Fruit fly (Drosophila melanogaster) whole organism, prepupa: ENCODE measurements around the gene run.

Experiments
- Blimp-1 ChIP-seq: fragments of 200-800 bp; sonication (Bioruptor generic); optimal IDR thresholded peaks from 3 replicates; lab custom pipeline; 2017; ENCODE audit warnings: missing biosample characterization, missing genetic modification characterization, mild to moderate bottlenecking, moderate library complexity, missing genetic modification reagents
- CG11294 ChIP-seq: fragments of 200-800 bp; sonication (Bioruptor generic); IDR thresholded peaks from 2 replicates; pipeline ENCODE4 v1.3.6; 2022; ENCODE audit warnings: missing biosample characterization, missing genetic modification characterization
- CG11762 ChIP-seq: fragments of 200-800 bp; sonication (Bioruptor generic); optimal IDR thresholded peaks from 3 replicates; lab custom pipeline; 2016; ENCODE audit warnings: missing biosample characterization, missing genetic modification characterization; ENCODE audit not compliant: insufficient read depth
- CG15336 ChIP-seq: fragments of 200-800 bp; sonication (Bioruptor generic); IDR thresholded peaks from 2 replicates; pipeline ENCODE4 v1.3.6; 2022; ENCODE audit warnings: missing biosample characterization, missing genetic modification characterization
- CG1621 ChIP-seq: fragments of 200-800 bp; sonication (Bioruptor generic); optimal IDR thresholded peaks from 3 replicates; lab custom pipeline; 2018; ENCODE audit warnings: missing biosample characterization, mild to moderate bottlenecking, missing genetic modification characterization
- CG16779 ChIP-seq: fragments of 200-800 bp; sonication (Bioruptor generic); optimal IDR thresholded peaks from 3 replicates; lab custom pipeline; 2017; ENCODE audit warnings: missing biosample characterization, mild to moderate bottlenecking, missing genetic modification characterization
- CG3919 ChIP-seq: fragments of 200-800 bp; sonication (Bioruptor generic); optimal IDR thresholded peaks from 3 replicates; lab custom pipeline; 2016; ENCODE audit warnings: missing biosample characterization, missing genetic modification characterization
- CG4318 ChIP-seq: fragments of 200-800 bp; sonication (Bioruptor generic); optimal IDR thresholded peaks from 3 replicates; lab custom pipeline; 2017; ENCODE audit warnings: missing biosample characterization, mild to moderate bottlenecking, missing genetic modification characterization
- CG6276 ChIP-seq: fragments of 200-800 bp; sonication (Bioruptor generic); optimal IDR thresholded peaks from 2 replicates; lab custom pipeline; 2017; ENCODE audit warnings: missing biosample characterization, mild to moderate bottlenecking, missing genetic modification characterization
- CG6792 ChIP-seq: fragments of 200-800 bp; sonication (Bioruptor generic); optimal IDR thresholded peaks from 3 replicates; lab custom pipeline; 2016; ENCODE audit warnings: missing biosample characterization, missing genetic modification characterization
- CG8119 ChIP-seq: fragments of 200-800 bp; sonication (Bioruptor generic); IDR thresholded peaks from 3 replicates; pipeline ENCODE4 v1.3.6; 2022; ENCODE audit warnings: missing biosample characterization, missing genetic modification characterization
- CG8632 ChIP-seq: fragments of 200-800 bp; sonication (Bioruptor generic); optimal IDR thresholded peaks from 3 replicates; lab custom pipeline; 2016; ENCODE audit warnings: missing biosample characterization, missing genetic modification characterization
- Eip75B ChIP-seq: fragments of 200-800 bp; sonication (Bioruptor generic); optimal IDR thresholded peaks from 3 replicates; lab custom pipeline; 2016; ENCODE audit warnings: missing biosample characterization, missing genetic modification characterization
- Eip78C ChIP-seq: fragments of 200-800 bp; sonication (Bioruptor generic); peaks from one replicate; lab custom pipeline; 2016; ENCODE audit warnings: missing biosample characterization, missing genetic modification characterization
- Eip93F ChIP-seq: fragments of 200-800 bp; sonication (Bioruptor generic); optimal IDR thresholded peaks from 2 replicates; lab custom pipeline; 2016; ENCODE audit warnings: missing biosample characterization, mild to moderate bottlenecking, missing genetic modification characterization
- Ets96B ChIP-seq: fragments of 200-800 bp; optimal IDR thresholded peaks from 2 replicates; lab custom pipeline; 2019; ENCODE audit warnings: missing biosample characterization, mild to moderate bottlenecking, missing genetic modification characterization, moderate library complexity
- Lpt ChIP-seq: fragments of 200-800 bp; sonication (Bioruptor generic); optimal IDR thresholded peaks from 3 replicates; lab custom pipeline; 2016; ENCODE audit warnings: missing biosample characterization, missing genetic modification characterization
- Met ChIP-seq: fragments of 200-800 bp; sonication (Bioruptor generic); optimal IDR thresholded peaks from 3 replicates; lab custom pipeline; 2016; ENCODE audit warnings: missing biosample characterization, missing genetic modification characterization
- OdsH ChIP-seq: fragments of 200-800 bp; sonication (Bioruptor generic); optimal IDR thresholded peaks from 3 replicates; lab custom pipeline; 2016; ENCODE audit warnings: missing biosample characterization, missing genetic modification characterization
- Sox102F ChIP-seq: fragments of 200-800 bp; sonication (Bioruptor generic); optimal IDR thresholded peaks from 2 replicates; lab custom pipeline; 2016; ENCODE audit warnings: missing biosample characterization, mild to moderate bottlenecking, missing genetic modification characterization
- Sox14 ChIP-seq: fragments of 200-800 bp; sonication (Bioruptor generic); optimal IDR thresholded peaks from 3 replicates; lab custom pipeline; 2016; ENCODE audit warnings: missing biosample characterization, missing genetic modification characterization
- Sox15 ChIP-seq: fragments of 200-800 bp; sonication (Bioruptor generic); optimal IDR thresholded peaks from 3 replicates; lab custom pipeline; 2016; ENCODE audit warnings: missing biosample characterization, missing genetic modification characterization
- achi ChIP-seq: fragments of 200-800 bp; sonication (Bioruptor generic); optimal IDR thresholded peaks from 3 replicates; lab custom pipeline; 2016; ENCODE audit warnings: missing biosample characterization, missing genetic modification characterization
- cyc ChIP-seq: fragments of 200-800 bp; sonication (Bioruptor generic); optimal IDR thresholded peaks from 3 replicates; lab custom pipeline; 2016; ENCODE audit warnings: missing biosample characterization, missing genetic modification characterization
- eg ChIP-seq: fragments of 200-800 bp; sonication (Bioruptor generic); IDR thresholded peaks from 3 replicates; pipeline ENCODE4 v1.3.6; 2022; ENCODE audit warnings: missing biosample characterization, missing genetic modification characterization
- esn ChIP-seq: fragments of 200-800 bp; sonication (Bioruptor generic); optimal IDR thresholded peaks from 2 replicates; lab custom pipeline; 2016; ENCODE audit warnings: missing biosample characterization, mild to moderate bottlenecking, missing genetic modification characterization, moderate library complexity
- fkh ChIP-seq: fragments of 200-800 bp; sonication (Bioruptor generic); optimal IDR thresholded peaks from 3 replicates; lab custom pipeline; 2017; ENCODE audit warnings: missing biosample characterization, mild to moderate bottlenecking, missing genetic modification characterization, moderate library complexity
- lz ChIP-seq: fragments of 200-800 bp; sonication (Bioruptor generic); optimal IDR thresholded peaks from 3 replicates; lab custom pipeline; 2016; ENCODE audit warnings: missing biosample characterization, missing genetic modification characterization
- pdm3 ChIP-seq: fragments of 200-800 bp; sonication (Bioruptor generic); optimal IDR thresholded peaks from 3 replicates; lab custom pipeline; 2016; ENCODE audit warnings: missing biosample characterization, missing genetic modification characterization
- salr ChIP-seq, 2 experiments: fragments of 200-800 bp; sonication (Bioruptor generic); optimal IDR thresholded peaks; 3 replicates each; lab custom pipeline; 2016 to 2018; ENCODE audit warnings: missing biosample characterization in 2 of 2, missing genetic modification characterization in 2 of 2, mild to moderate bottlenecking in 1 of 2
- svp ChIP-seq: fragments of 200-800 bp; sonication (Bioruptor generic); peaks from one replicate; lab custom pipeline; 2016; ENCODE audit warnings: missing biosample characterization, missing genetic modification characterization
- topi ChIP-seq: fragments of 200-800 bp; sonication (Bioruptor generic); optimal IDR thresholded peaks from 3 replicates; lab custom pipeline; 2016; ENCODE audit warnings: missing biosample characterization, missing genetic modification characterization

The run gene

dm6 chrX:20735910-20736483 is 45.5 kb downstream of the run start, which contains the start of gene CG1324:
TSS of gene CG1324 (minus strand) at chrX:20735960.
- no peak for TF ChIP-seq Sox14 (GFP tag; lab: Kevin White, UChicago)
- no peak for TF ChIP-seq Sox102F (GFP tag; lab: Kevin White, UChicago)
- TF ChIP-seq OdsH (GFP tag; lab: Kevin White, UChicago), result no peak
- TF ChIP-seq achi (GFP tag; lab: Kevin White, UChicago), result no peak
- TF ChIP-seq fkh (GFP tag; lab: Kevin White, UChicago), result no peak
- TF ChIP-seq CG16779 (tag; lab: Kevin White, UChicago), result no peak
- TF ChIP-seq topi (GFP tag; lab: Kevin White, UChicago), result no peak
- TF ChIP-seq CG15336 (GFP tag; lab: Robert Waterston, UW), result no peak
- TF ChIP-seq CG11294 (GFP tag; lab: Robert Waterston, UW), result no peak
- TF ChIP-seq lz (GFP tag; lab: Kevin White, UChicago), result no peak
- no peak for TF ChIP-seq Eip75B (GFP tag; lab: Kevin White, UChicago)
- no peak for TF ChIP-seq CG8119 (GFP tag; lab: Robert Waterston, UW)
- no peak for TF ChIP-seq cyc
- TF ChIP-seq, all 60 proteins: peak for 0

- TF ChIP-seq Eip93F (GFP tag; lab: Kevin White, UChicago) (no peak), salr (GFP tag; optimal IDR thresholded peaks at IDR 0.05; lab: Kevin White, UChicago) (no peak), CG8632 (GFP tag; lab: Kevin White, UChicago) (no peak), CG3919 (GFP tag; lab: Kevin White, UChicago) (no peak), eg (GFP tag; lab: Robert Waterston, UW) (no peak), Met (GFP tag; lab: Kevin White, UChicago) (no peak), CG11762 (GFP tag; lab: Kevin White, UChicago) (no peak), Eip78C (GFP tag; lab: Kevin White, UChicago) (no peak), Ets96B (tag; lab: Kevin White, UChicago) (no peak), achi (GFP tag; lab: Kevin White, UChicago) (no peak), CG1621 (tag; lab: Kevin White, UChicago) (no peak), lz (GFP tag; lab: Kevin White, UChicago) (no peak), cyc (no peak), CG6276 (GFP tag; lab: Kevin White, UChicago) (no peak), svp (GFP tag; lab: Kevin White, UChicago) (no peak), Sox15 (no peak), CG6792 (GFP tag; lab: Kevin White, UChicago) (no peak), CG8119 (GFP tag; lab: Robert Waterston, UW) (no peak)
- TF ChIP-seq, all 60 proteins: peak for 0
Observed at dm6 chrX:20739581-20739980, 49.1 kb downstream of the run start.

dm6 chrX:20745865-20746264 is 55.4 kb downstream of the run start, which contains the start of gene CG15452:
TSS of gene CG15452 (minus strand) at chrX:20745965.
- TF ChIP-seq esn (GFP tag; lab: Kevin White, UChicago), result no peak
- TF ChIP-seq Sox102F (GFP tag; lab: Kevin White, UChicago), result no peak
- no peak for TF ChIP-seq lz (GFP tag; lab: Kevin White, UChicago)
- TF ChIP-seq pdm3, result no peak
- no peak for TF ChIP-seq CG4318 (GFP tag; lab: Kevin White, UChicago)
- no peak for TF ChIP-seq Lpt (GFP tag; lab: Kevin White, UChicago)
- TF ChIP-seq eg (GFP tag; lab: Robert Waterston, UW), result no peak
- no peak for TF ChIP-seq Blimp-1 (GFP tag; lab: Kevin White, UChicago)
- TF ChIP-seq, all 60 proteins: peak for 0
